ENCODE assay signal across 4 fruit fly cellular contexts in the genomic region with DNA sequence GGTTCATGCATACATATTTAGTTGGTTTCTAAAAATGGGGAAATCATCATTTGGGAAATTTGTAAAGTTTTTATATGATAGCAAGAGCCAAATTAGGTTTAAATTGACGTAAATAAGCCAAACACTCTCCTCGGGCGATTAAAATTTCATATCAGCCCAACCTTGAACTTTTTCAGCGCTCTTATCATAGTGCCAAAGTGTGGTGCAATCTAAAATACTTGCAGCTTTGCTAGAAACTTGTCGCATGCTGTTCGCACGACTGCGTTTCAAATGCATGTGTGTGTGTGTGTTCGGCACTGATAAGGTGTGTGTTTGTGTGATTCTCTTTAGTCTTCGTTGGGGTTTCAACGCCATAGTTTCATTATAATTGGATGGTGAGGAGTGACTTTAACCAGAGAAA.
TF ChIP-seq lines count a peak whose summit lies in the region.

No protein-coding gene starts in this region.

- no peak for TF ChIP-seq CTCF in whole organism, embryonic (GFP tag; optimal IDR thresholded peaks at IDR 0.05; lab: Kevin White, UChicago)

TF ChIP-seq in whole organism, embryonic, 481 proteins besides CTCF, POLR2A, EP300 and RAD21:
- peak; percentile 22 for TF ChIP-seq cg (GFP tag; optimal IDR thresholded peaks at IDR 0.05; lab: Kevin White, UChicago)
- TF ChIP-seq CG11696 (GFP tag; IDR thresholded peaks at IDR 0.05; lab: Robert Waterston, UW) = peak; percentile 68
- TF ChIP-seq nerfin-2 (GFP tag; IDR thresholded peaks at IDR 0.05; lab: Robert Waterston, UW; ENCODE audit: partially characterized antibody) = no peak

TF ChIP-seq in whole organism, prepupa, 60 proteins besides CTCF, POLR2A, EP300 and RAD21 (continues in another document):
- TF ChIP-seq Eip78C (GFP tag; lab: Kevin White, UChicago) = peak; percentile 68
- TF ChIP-seq dac (GFP tag; optimal IDR thresholded peaks at IDR 0.05; lab: Kevin White, UChicago) = no peak
- peak; percentile 16 for TF ChIP-seq lz (GFP tag; optimal IDR thresholded peaks at IDR 0.05; lab: Kevin White, UChicago)
- peak; percentile 50 for TF ChIP-seq svp (GFP tag; lab: Kevin White, UChicago)
- TF ChIP-seq fd59A (GFP tag; optimal IDR thresholded peaks at IDR 0.05; lab: Kevin White, UChicago) = no peak
- TF ChIP-seq CG6792 (GFP tag; optimal IDR thresholded peaks at IDR 0.05; lab: Kevin White, UChicago) = no peak
- TF ChIP-seq Hr39 (GFP tag; optimal IDR thresholded peaks at IDR 0.05; lab: Kevin White, UChicago) = peak; percentile 24
- TF ChIP-seq vri (GFP tag; optimal IDR thresholded peaks at IDR 0.05; lab: Kevin White, UChicago) = peak; percentile 31
- TF ChIP-seq CG3919 (GFP tag; optimal IDR thresholded peaks at IDR 0.05; lab: Kevin White, UChicago) = no peak
- no peak for TF ChIP-seq Sox15 (GFP tag; optimal IDR thresholded peaks at IDR 0.05; lab: Kevin White, UChicago)
- peak; percentile 11 for TF ChIP-seq Ets96B (tag; optimal IDR thresholded peaks at IDR 0.05; lab: Kevin White, UChicago)
- no peak for TF ChIP-seq Sox102F (GFP tag; optimal IDR thresholded peaks at IDR 0.05; lab: Kevin White, UChicago)
- TF ChIP-seq eg (GFP tag; IDR thresholded peaks at IDR 0.05; lab: Robert Waterston, UW) = no peak
- TF ChIP-seq CG10669 (GFP tag; optimal IDR thresholded peaks at IDR 0.05; lab: Kevin White, UChicago) = no peak
- no peak for TF ChIP-seq Ets21C (GFP tag; optimal IDR thresholded peaks at IDR 0.05; lab: Kevin White, UChicago)
- 0 out of 3 replicates have a peak, but pooled peaks have one; percentile 13 for TF ChIP-seq CG6163 (GFP tag; IDR thresholded peaks at IDR 0.05; lab: Robert Waterston, UW)
- no peak for TF ChIP-seq cyc (GFP tag; optimal IDR thresholded peaks at IDR 0.05; lab: Kevin White, UChicago)
- no peak for TF ChIP-seq dsx (GFP tag; optimal IDR thresholded peaks at IDR 0.05; lab: Kevin White, UChicago; ENCODE audit: poor library complexity, severe bottlenecking)
- peak; percentile 22 for TF ChIP-seq Smox (GFP tag; optimal IDR thresholded peaks at IDR 0.05; lab: Kevin White, UChicago)
- TF ChIP-seq CG16779 (tag; optimal IDR thresholded peaks at IDR 0.05; lab: Kevin White, UChicago) = no peak
- no peak for TF ChIP-seq Eip93F (GFP tag; optimal IDR thresholded peaks at IDR 0.05; lab: Kevin White, UChicago)
- TF ChIP-seq CG7368 (GFP tag; optimal IDR thresholded peaks at IDR 0.05; lab: Kevin White, UChicago) = no peak
- TF ChIP-seq Sox14 (GFP tag; optimal IDR thresholded peaks at IDR 0.05; lab: Kevin White, UChicago) = peak; percentile 2
- no peak for TF ChIP-seq salr (GFP tag; optimal IDR thresholded peaks at IDR 0.05; lab: Kevin White, UChicago)
- TF ChIP-seq CG3032 (tag; optimal IDR thresholded peaks at IDR 0.05; lab: Kevin White, UChicago) = no peak
- TF ChIP-seq CG8632 (GFP tag; optimal IDR thresholded peaks at IDR 0.05; lab: Kevin White, UChicago) = no peak
- no peak for TF ChIP-seq CG4318 (GFP tag; optimal IDR thresholded peaks at IDR 0.05; lab: Kevin White, UChicago)
- no peak for TF ChIP-seq Lpt (GFP tag; optimal IDR thresholded peaks at IDR 0.05; lab: Kevin White, UChicago)
- no peak for TF ChIP-seq fkh (GFP tag; optimal IDR thresholded peaks at IDR 0.05; lab: Kevin White, UChicago)

TF ChIP-seq in whole organism, pupa, 21 proteins besides CTCF, POLR2A, EP300 and RAD21:
- peak; percentile 14 for TF ChIP-seq CG9948 (tag; optimal IDR thresholded peaks at IDR 0.05; lab: Kevin White, UChicago)
- no peak for TF ChIP-seq D1 (tag; optimal IDR thresholded peaks at IDR 0.05; lab: Kevin White, UChicago)
- no peak for TF ChIP-seq CG14655 (GFP tag; optimal IDR thresholded peaks at IDR 0.05; lab: Kevin White, UChicago)
- no peak for TF ChIP-seq Ets98B (GFP tag; IDR thresholded peaks at IDR 0.05; lab: Robert Waterston, UW)
- TF ChIP-seq Pif1B (GFP tag; optimal IDR thresholded peaks at IDR 0.05; lab: Kevin White, UChicago) = no peak
- peak; percentile 26 for TF ChIP-seq CG8301 (tag; optimal IDR thresholded peaks at IDR 0.05; lab: Kevin White, UChicago)
- TF ChIP-seq CG15710 (tag; optimal IDR thresholded peaks at IDR 0.05; lab: Kevin White, UChicago) = no peak
- TF ChIP-seq CG10348 (GFP tag; IDR thresholded peaks at IDR 0.05; lab: Robert Waterston, UW) = no peak
- TF ChIP-seq EcR (GFP tag; optimal IDR thresholded peaks at IDR 0.05; lab: Kevin White, UChicago) = no peak
- TF ChIP-seq Snoo (tag; optimal IDR thresholded peaks at IDR 0.05; lab: Kevin White, UChicago) = no peak
- TF ChIP-seq CG12605 (GFP tag; IDR thresholded peaks at IDR 0.05; lab: Robert Waterston, UW) = no peak
- no peak for TF ChIP-seq CG13204 (GFP tag; optimal IDR thresholded peaks at IDR 0.05; lab: Kevin White, UChicago)
- peak; percentile 42 for TF ChIP-seq CG8159 (tag; optimal IDR thresholded peaks at IDR 0.05; lab: Kevin White, UChicago)
- TF ChIP-seq CG32121 (GFP tag; IDR thresholded peaks at IDR 0.05; lab: Robert Waterston, UW) = peak; percentile 22; the same call in 1 of the 2 replicates

TF ChIP-seq in whole organism, wandering third instar larva, 38 proteins besides CTCF, POLR2A, EP300 and RAD21:
- TF ChIP-seq Jra (GFP tag; optimal IDR thresholded peaks at IDR 0.05; lab: Kevin White, UChicago) = no peak
- TF ChIP-seq Dfd (GFP tag; optimal IDR thresholded peaks at IDR 0.05; lab: Kevin White, UChicago) = no peak
- no peak for TF ChIP-seq brk (GFP tag; optimal IDR thresholded peaks at IDR 0.05; lab: Kevin White, UChicago)
- no peak for TF ChIP-seq sage (GFP tag; optimal IDR thresholded peaks at IDR 0.05; lab: Kevin White, UChicago)
- peak in 1 of 2 experiments; percentile 11 for TF ChIP-seq foxo (GFP tag; optimal IDR thresholded peaks at IDR 0.05; lab: Kevin White, UChicago)
- TF ChIP-seq Hr78 (GFP tag; optimal IDR thresholded peaks at IDR 0.05; lab: Kevin White, UChicago) = no peak
- peak; percentile 15 for TF ChIP-seq HLH106 (tag; optimal IDR thresholded peaks at IDR 0.05; lab: Kevin White, UChicago)
- TF ChIP-seq rgr (GFP tag; optimal IDR thresholded peaks at IDR 0.05; lab: Kevin White, UChicago) = peak; percentile 38
- no peak for TF ChIP-seq Myc (optimal IDR thresholded peaks at IDR 0.05; lab: Kevin White, UChicago)
- TF ChIP-seq jim (GFP tag; optimal IDR thresholded peaks at IDR 0.05; lab: Kevin White, UChicago) = no peak
- peak; percentile 5 for TF ChIP-seq h (GFP tag; optimal IDR thresholded peaks at IDR 0.05; lab: Kevin White, UChicago)
TF ChIP-seq in whole organism, wandering third instar larva: peak in this region for 4.
